Fruit fly (Drosophila melanogaster): ENCODE results near the gene Pxt.

Gene Pxt

DNA sequence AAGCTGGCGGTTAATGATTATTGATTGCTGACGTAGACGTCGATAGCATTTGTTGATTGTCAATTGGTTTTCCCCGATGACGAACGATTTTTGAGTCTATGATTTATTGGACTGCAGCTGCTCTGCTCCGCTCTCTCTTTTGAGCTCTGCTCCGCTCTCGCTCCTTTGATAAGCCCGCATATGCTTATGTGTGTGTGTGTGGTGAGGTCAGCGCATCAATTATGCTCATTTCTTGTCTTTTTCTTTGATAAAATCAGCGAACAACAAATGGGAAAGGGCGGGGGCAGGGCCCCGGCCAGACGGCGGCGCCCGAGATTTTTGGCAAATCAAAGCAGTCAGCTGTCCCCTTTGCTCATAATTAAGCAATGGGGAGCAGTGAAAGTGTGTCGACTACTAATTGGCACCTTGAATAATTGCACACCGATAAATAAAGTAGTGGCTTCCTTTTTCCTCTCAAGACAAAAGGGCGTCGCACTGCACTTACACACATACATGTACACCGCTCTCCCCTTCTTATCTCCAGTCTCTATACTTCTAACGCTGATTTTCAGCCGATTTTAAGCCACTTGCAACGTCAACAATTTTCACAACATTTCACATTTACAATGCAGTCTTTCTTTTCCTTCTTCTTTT lies 37.5 kb upstream of the Pxt start:
- TF ChIP-seq dl (GFP tag; optimal IDR thresholded peaks at IDR 0.05; ENCODE audit: insufficient read depth in 1 of 2, partially characterized antibody in 2 of 2) (peak in 1 of 2 experiments; percentile 2), N (GFP tag; optimal IDR thresholded peaks at IDR 0.05) (no peak), Dif (GFP tag; optimal IDR thresholded peaks at IDR 0.05; ENCODE audit: partially characterized antibody) (peak; percentile 43), Rel (GFP tag; optimal IDR thresholded peaks at IDR 0.05) (no peak), Rel (tag; optimal IDR thresholded peaks at IDR 0.05) (peak; percentile 37)

DNA sequence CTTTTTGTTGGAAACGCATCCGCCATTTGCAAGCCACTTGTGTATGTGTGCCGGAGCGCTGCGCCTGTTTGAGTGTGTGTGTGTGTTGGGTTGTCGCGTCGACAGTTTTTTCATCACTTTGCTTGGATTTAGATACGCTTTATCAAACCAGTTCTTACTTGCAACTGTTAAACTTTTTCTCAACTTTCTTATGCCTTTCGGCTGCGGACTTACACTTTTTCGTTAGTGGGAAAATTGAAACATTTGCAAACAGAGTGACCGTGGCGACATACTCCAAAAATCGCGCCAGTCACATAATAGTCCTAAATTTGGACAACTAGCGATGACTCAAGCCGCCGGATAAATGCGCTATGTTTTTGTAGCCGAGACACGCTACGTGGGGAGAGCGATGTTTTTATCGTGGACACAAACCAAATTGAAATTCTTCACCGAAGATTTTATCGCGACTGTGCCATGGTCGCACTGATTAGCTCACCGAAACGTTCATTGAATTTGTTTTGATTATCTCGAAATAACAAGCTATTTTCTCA lies 36.9 kb upstream of the Pxt start, which contains the start of the genes alt and CG7655:
alt (minus strand) TSS at position 272 of the 530 bp plus-strand sequence.
CG7655 (plus strand) TSS at position 426 of the 530 bp plus-strand sequence.
- TF ChIP-seq jim (GFP tag; optimal IDR thresholded peaks at IDR 0.05), result no peak
- TF ChIP-seq lola (GFP tag; optimal IDR thresholded peaks at IDR 0.05), result no peak
- peak; percentile 16 for TF ChIP-seq rgr (GFP tag; optimal IDR thresholded peaks at IDR 0.05)
- no peak for TF ChIP-seq Hnf4 (GFP tag; optimal IDR thresholded peaks at IDR 0.05)
- TF ChIP-seq foxo (GFP tag; optimal IDR thresholded peaks at IDR 0.05), result peak in 1 of 2 experiments; percentile 2
- no peak for TF ChIP-seq GATAd (GFP tag; optimal IDR thresholded peaks at IDR 0.05)
- TF ChIP-seq brk (GFP tag; optimal IDR thresholded peaks at IDR 0.05), result no peak
- TF ChIP-seq Rel (GFP tag; optimal IDR thresholded peaks at IDR 0.05), result no peak
- peak; percentile 73 for TF ChIP-seq Rel (tag; optimal IDR thresholded peaks at IDR 0.05)
- peak; percentile 55 for TF ChIP-seq Sp1 (GFP tag; optimal IDR thresholded peaks at IDR 0.05)
- no peak for TF ChIP-seq fru (GFP tag; optimal IDR thresholded peaks at IDR 0.05)
- TF ChIP-seq usp (GFP tag; optimal IDR thresholded peaks at IDR 0.05), result no peak
- peak; percentile 79 for TF ChIP-seq Myc (optimal IDR thresholded peaks at IDR 0.05)
- peak; percentile 10 for TF ChIP-seq psq (GFP tag; optimal IDR thresholded peaks at IDR 0.05)
- no peak for TF ChIP-seq OdsH (GFP tag; optimal IDR thresholded peaks at IDR 0.05)
- no peak for TF ChIP-seq br (GFP tag; optimal IDR thresholded peaks at IDR 0.05)
- TF ChIP-seq N (GFP tag; optimal IDR thresholded peaks at IDR 0.05), result no peak
- no peak for TF ChIP-seq HLH106 (tag; optimal IDR thresholded peaks at IDR 0.05)
- TF ChIP-seq h (GFP tag; optimal IDR thresholded peaks at IDR 0.05), result peak; percentile 2
- no peak for TF ChIP-seq Mio (GFP tag; optimal IDR thresholded peaks at IDR 0.05)

DNA sequence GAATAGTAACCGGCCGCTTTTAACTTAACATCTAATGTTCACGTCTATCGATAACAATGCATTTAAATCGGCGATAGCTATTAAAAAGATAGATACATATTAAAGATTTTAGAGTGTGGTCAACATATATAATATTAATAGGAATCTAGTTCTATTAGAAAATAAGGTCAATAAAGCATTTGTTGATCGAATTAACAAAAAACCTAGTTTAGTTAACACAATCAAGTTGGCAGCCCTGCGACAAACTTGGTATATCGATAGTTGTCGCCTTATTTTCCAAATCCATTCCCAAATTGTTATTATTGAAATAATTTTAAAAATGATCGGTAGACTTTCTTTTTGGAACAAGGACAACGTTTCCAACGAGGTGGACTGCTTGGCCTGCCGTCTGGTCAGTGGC lies 34.4 kb upstream of the Pxt start, which contains the start of the genes CG31251 and CG31360:
CG31251 (minus strand) TSS at position 62 of the 400 bp plus-strand sequence.
CG31360 (plus strand) TSS at position 244 of the 400 bp plus-strand sequence.
- no peak for TF ChIP-seq GATAd (GFP tag; optimal IDR thresholded peaks at IDR 0.05)
- peak; percentile 11 for TF ChIP-seq Myc (optimal IDR thresholded peaks at IDR 0.05)
- no peak for TF ChIP-seq br (GFP tag; optimal IDR thresholded peaks at IDR 0.05)
- peak; percentile 20 for TF ChIP-seq HLH106 (tag; optimal IDR thresholded peaks at IDR 0.05)
- peak; percentile 49 for TF ChIP-seq sage (GFP tag; optimal IDR thresholded peaks at IDR 0.05)
- TF ChIP-seq OdsH (GFP tag; optimal IDR thresholded peaks at IDR 0.05), result no peak
- TF ChIP-seq Jra (GFP tag; optimal IDR thresholded peaks at IDR 0.05), result peak; percentile 56
- no peak for TF ChIP-seq pan (optimal IDR thresholded peaks at IDR 0.05)
- TF ChIP-seq Dif (GFP tag; optimal IDR thresholded peaks at IDR 0.05; ENCODE audit: partially characterized antibody), result no peak

DNA sequence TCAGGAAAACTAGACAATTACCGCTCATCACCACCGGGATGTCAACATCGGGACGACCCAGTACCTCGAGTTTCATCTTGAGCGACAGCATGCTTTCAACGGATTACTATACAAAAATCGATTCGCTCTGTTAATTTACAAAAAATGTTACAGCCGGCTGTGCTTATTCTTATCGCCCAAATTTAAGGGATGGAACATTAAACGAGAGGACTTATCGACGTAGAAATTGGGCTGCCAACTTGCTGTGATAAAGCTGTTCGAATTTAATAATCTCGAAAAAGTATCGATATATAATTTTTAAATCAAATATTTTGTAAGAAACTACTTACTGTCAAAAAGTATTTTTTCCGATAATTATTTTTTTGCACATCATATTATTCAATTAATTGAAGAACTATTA lies 32.4 kb upstream of the Pxt start, which contains the start of gene CG31249:
CG31249 (minus strand) TSS at position 197 of the 400 bp plus-strand sequence.
- TF ChIP-seq Rel (GFP tag; optimal IDR thresholded peaks at IDR 0.05), result no peak
- peak; percentile 71 for TF ChIP-seq Rel (tag; optimal IDR thresholded peaks at IDR 0.05)
- no peak for TF ChIP-seq dsf (GFP tag; optimal IDR thresholded peaks at IDR 0.05; ENCODE audit: borderline replicate concordance)
- TF ChIP-seq psq (GFP tag; optimal IDR thresholded peaks at IDR 0.05), result no peak
- peak; percentile 43 for TF ChIP-seq HLH106 (tag; optimal IDR thresholded peaks at IDR 0.05)
- no peak for TF ChIP-seq Hr83 (GFP tag; optimal IDR thresholded peaks at IDR 0.05; ENCODE audit: poor library complexity, severe bottlenecking)
- no peak for TF ChIP-seq fru (GFP tag; optimal IDR thresholded peaks at IDR 0.05)
- TF ChIP-seq ey (GFP tag; optimal IDR thresholded peaks at IDR 0.05), result peak; percentile 15
- TF ChIP-seq Myc (optimal IDR thresholded peaks at IDR 0.05), result no peak
- TF ChIP-seq brk (GFP tag; optimal IDR thresholded peaks at IDR 0.05), result no peak
- TF ChIP-seq sage (GFP tag; optimal IDR thresholded peaks at IDR 0.05), result no peak
- TF ChIP-seq Jra (GFP tag; optimal IDR thresholded peaks at IDR 0.05), result no peak
- no peak for TF ChIP-seq br (GFP tag; optimal IDR thresholded peaks at IDR 0.05)

DNA sequence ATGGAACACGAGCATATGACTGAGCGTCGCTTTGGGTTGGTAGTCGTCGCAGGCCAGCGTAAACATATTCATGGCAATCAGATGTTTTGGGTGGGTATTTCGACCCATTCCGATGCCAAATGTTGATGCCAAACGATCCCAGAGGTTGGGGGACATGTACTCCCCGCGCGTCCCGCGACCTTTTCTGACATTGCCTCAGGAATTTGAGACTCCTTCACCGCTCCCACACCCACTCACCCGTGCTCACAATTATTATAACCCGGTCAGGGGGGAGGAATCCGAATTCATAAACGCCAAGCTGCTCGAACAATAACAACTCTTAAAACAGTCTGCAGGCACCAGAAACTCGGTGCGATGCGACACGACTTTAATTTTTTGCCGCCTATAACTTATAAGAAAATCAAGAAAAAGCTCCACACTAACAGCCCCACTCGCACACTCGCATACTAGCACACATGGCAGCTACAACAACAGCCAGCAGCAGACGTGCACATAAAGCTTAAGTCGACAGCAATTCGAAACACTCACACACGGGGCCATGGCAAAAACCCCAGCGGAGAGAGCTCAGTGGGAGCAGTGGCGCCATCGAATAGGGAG lies 19.3 kb upstream of the Pxt start:
- TF ChIP-seq usp (GFP tag; optimal IDR thresholded peaks at IDR 0.05) (no peak), Hr83 (GFP tag; optimal IDR thresholded peaks at IDR 0.05; ENCODE audit: poor library complexity, severe bottlenecking) (peak; percentile 76), Rel (GFP tag; optimal IDR thresholded peaks at IDR 0.05) (peak; percentile 89), Rel (tag; optimal IDR thresholded peaks at IDR 0.05) (no peak), Dif (GFP tag; optimal IDR thresholded peaks at IDR 0.05; ENCODE audit: partially characterized antibody) (peak; percentile 57)
